Fruit fly (Drosophila melanogaster) whole organism, prepupa: ENCODE measurements around the gene sti.

Experiments used
- Blimp-1 ChIP-seq: fragments of 200-800 bp; sonication (Bioruptor generic); optimal IDR thresholded peaks from 3 replicates; lab custom pipeline; 2017; ENCODE audit warnings: missing biosample characterization, missing genetic modification characterization, mild to moderate bottlenecking, moderate library complexity, missing genetic modification reagents
- CG10669 ChIP-seq: fragments of 200-800 bp; sonication (Bioruptor generic); optimal IDR thresholded peaks from 3 replicates; lab custom pipeline; 2018; ENCODE audit warnings: missing biosample characterization, mild to moderate bottlenecking, missing genetic modification characterization, moderate library complexity
- CG11294 ChIP-seq: fragments of 200-800 bp; sonication (Bioruptor generic); IDR thresholded peaks from 2 replicates; pipeline ENCODE4 v1.3.6; 2022; ENCODE audit warnings: missing biosample characterization, missing genetic modification characterization
- CG11762 ChIP-seq: fragments of 200-800 bp; sonication (Bioruptor generic); optimal IDR thresholded peaks from 3 replicates; lab custom pipeline; 2016; ENCODE audit warnings: missing biosample characterization, missing genetic modification characterization; ENCODE audit not compliant: insufficient read depth
- CG11902 ChIP-seq: fragments of 200-800 bp; sonication (Bioruptor generic); optimal IDR thresholded peaks from 3 replicates; lab custom pipeline; 2016; ENCODE audit warnings: missing biosample characterization, missing genetic modification characterization
- CG15336 ChIP-seq: fragments of 200-800 bp; sonication (Bioruptor generic); IDR thresholded peaks from 2 replicates; pipeline ENCODE4 v1.3.6; 2022; ENCODE audit warnings: missing biosample characterization, missing genetic modification characterization
- CG1621 ChIP-seq: fragments of 200-800 bp; sonication (Bioruptor generic); optimal IDR thresholded peaks from 3 replicates; lab custom pipeline; 2018; ENCODE audit warnings: missing biosample characterization, mild to moderate bottlenecking, missing genetic modification characterization
- CG16779 ChIP-seq: fragments of 200-800 bp; sonication (Bioruptor generic); optimal IDR thresholded peaks from 3 replicates; lab custom pipeline; 2017; ENCODE audit warnings: missing biosample characterization, mild to moderate bottlenecking, missing genetic modification characterization
- CG3032 ChIP-seq: fragments of 200-800 bp; optimal IDR thresholded peaks from 2 replicates; lab custom pipeline; 2019; ENCODE audit warnings: missing biosample characterization, mild to moderate bottlenecking, missing genetic modification characterization, moderate library complexity
- CG34406 ChIP-seq: fragments of 200-800 bp; sonication (Bioruptor generic); optimal IDR thresholded peaks from 3 replicates; lab custom pipeline; 2016; ENCODE audit warnings: missing biosample characterization, missing genetic modification characterization
- CG4318 ChIP-seq: fragments of 200-800 bp; sonication (Bioruptor generic); optimal IDR thresholded peaks from 3 replicates; lab custom pipeline; 2017; ENCODE audit warnings: missing biosample characterization, mild to moderate bottlenecking, missing genetic modification characterization
- CG6163 ChIP-seq: fragments of 200-800 bp; sonication (Bioruptor generic); IDR thresholded peaks from 3 replicates; pipeline ENCODE4 v1.3.6; 2022; ENCODE audit warnings: missing biosample characterization, missing genetic modification characterization
- CG6276 ChIP-seq: fragments of 200-800 bp; sonication (Bioruptor generic); optimal IDR thresholded peaks from 2 replicates; lab custom pipeline; 2017; ENCODE audit warnings: missing biosample characterization, mild to moderate bottlenecking, missing genetic modification characterization
- CG6808 ChIP-seq: fragments of 200-800 bp; sonication (Bioruptor generic); optimal IDR thresholded peaks from 3 replicates; lab custom pipeline; 2017; ENCODE audit warnings: missing biosample characterization, missing genetic modification characterization, mild to moderate bottlenecking, moderate library complexity, missing genetic modification reagents
- CG6854 ChIP-seq: fragments of 200-800 bp; sonication (Bioruptor generic); optimal IDR thresholded peaks from 2 replicates; lab custom pipeline; 2017; ENCODE audit warnings: missing biosample characterization, mild to moderate bottlenecking, missing genetic modification characterization
- CG7368 ChIP-seq: fragments of 200-800 bp; sonication (Bioruptor generic); optimal IDR thresholded peaks from 3 replicates; lab custom pipeline; 2016; ENCODE audit warnings: missing biosample characterization, missing genetic modification characterization
- CG8119 ChIP-seq: fragments of 200-800 bp; sonication (Bioruptor generic); IDR thresholded peaks from 3 replicates; pipeline ENCODE4 v1.3.6; 2022; ENCODE audit warnings: missing biosample characterization, missing genetic modification characterization
- CG8319 ChIP-seq: fragments of 200-800 bp; sonication (Bioruptor generic); optimal IDR thresholded peaks from 3 replicates; lab custom pipeline; 2016; ENCODE audit warnings: missing biosample characterization, missing genetic modification characterization
- CG9139 ChIP-seq: fragments of 200-800 bp; sonication (Bioruptor generic); optimal IDR thresholded peaks from 3 replicates; lab custom pipeline; 2017; ENCODE audit warnings: missing biosample characterization, mild to moderate bottlenecking, missing genetic modification characterization
- Eip78C ChIP-seq: fragments of 200-800 bp; sonication (Bioruptor generic); peaks from one replicate; lab custom pipeline; 2016; ENCODE audit warnings: missing biosample characterization, missing genetic modification characterization
- Eip93F ChIP-seq: fragments of 200-800 bp; sonication (Bioruptor generic); optimal IDR thresholded peaks from 2 replicates; lab custom pipeline; 2016; ENCODE audit warnings: missing biosample characterization, mild to moderate bottlenecking, missing genetic modification characterization
- Gug ChIP-seq: fragments of 200-800 bp; sonication (Bioruptor generic); IDR thresholded peaks from 2 replicates; pipeline ENCODE4 v1.3.6; 2022; ENCODE audit warnings: missing biosample characterization, missing genetic modification characterization
- Hr4 ChIP-seq: fragments of 200-800 bp; sonication (Bioruptor generic); optimal IDR thresholded peaks from 3 replicates; lab custom pipeline; 2016; ENCODE audit warnings: missing biosample characterization, missing genetic modification characterization
- Met ChIP-seq: fragments of 200-800 bp; sonication (Bioruptor generic); optimal IDR thresholded peaks from 3 replicates; lab custom pipeline; 2016; ENCODE audit warnings: missing biosample characterization, missing genetic modification characterization
- OdsH ChIP-seq: fragments of 200-800 bp; sonication (Bioruptor generic); optimal IDR thresholded peaks from 3 replicates; lab custom pipeline; 2016; ENCODE audit warnings: missing biosample characterization, missing genetic modification characterization
- Smox ChIP-seq: fragments of 200-800 bp; sonication (Bioruptor generic); optimal IDR thresholded peaks from 3 replicates; lab custom pipeline; 2016; ENCODE audit warnings: missing biosample characterization, missing genetic modification characterization
- Sox102F ChIP-seq: fragments of 200-800 bp; sonication (Bioruptor generic); optimal IDR thresholded peaks from 2 replicates; lab custom pipeline; 2016; ENCODE audit warnings: missing biosample characterization, mild to moderate bottlenecking, missing genetic modification characterization
- Sox14 ChIP-seq: fragments of 200-800 bp; sonication (Bioruptor generic); optimal IDR thresholded peaks from 3 replicates; lab custom pipeline; 2016; ENCODE audit warnings: missing biosample characterization, missing genetic modification characterization
- Sox15 ChIP-seq: fragments of 200-800 bp; sonication (Bioruptor generic); optimal IDR thresholded peaks from 3 replicates; lab custom pipeline; 2016; ENCODE audit warnings: missing biosample characterization, missing genetic modification characterization
- achi ChIP-seq: fragments of 200-800 bp; sonication (Bioruptor generic); optimal IDR thresholded peaks from 3 replicates; lab custom pipeline; 2016; ENCODE audit warnings: missing biosample characterization, missing genetic modification characterization
- acj6 ChIP-seq: fragments of 200-800 bp; sonication (Bioruptor generic); optimal IDR thresholded peaks from 3 replicates; lab custom pipeline; 2016; ENCODE audit warnings: missing biosample characterization, missing genetic modification characterization
- dac ChIP-seq: fragments of 200-800 bp; sonication (Bioruptor generic); optimal IDR thresholded peaks from 2 replicates; lab custom pipeline; 2017; ENCODE audit warnings: missing biosample characterization, mild to moderate bottlenecking, missing genetic modification characterization
- eg ChIP-seq: fragments of 200-800 bp; sonication (Bioruptor generic); IDR thresholded peaks from 3 replicates; pipeline ENCODE4 v1.3.6; 2022; ENCODE audit warnings: missing biosample characterization, missing genetic modification characterization
- esn ChIP-seq: fragments of 200-800 bp; sonication (Bioruptor generic); optimal IDR thresholded peaks from 2 replicates; lab custom pipeline; 2016; ENCODE audit warnings: missing biosample characterization, mild to moderate bottlenecking, missing genetic modification characterization, moderate library complexity
- fd59A ChIP-seq: fragments of 200-800 bp; sonication (Bioruptor generic); optimal IDR thresholded peaks from 2 replicates; lab custom pipeline; 2017; ENCODE audit warnings: missing biosample characterization, mild to moderate bottlenecking, missing genetic modification characterization, missing genetic modification reagents
- fd85E ChIP-seq: fragments of 200-800 bp; sonication (Bioruptor generic); optimal IDR thresholded peaks from 3 replicates; lab custom pipeline; 2016; ENCODE audit warnings: missing biosample characterization, missing genetic modification characterization
- lz ChIP-seq: fragments of 200-800 bp; sonication (Bioruptor generic); optimal IDR thresholded peaks from 3 replicates; lab custom pipeline; 2016; ENCODE audit warnings: missing biosample characterization, missing genetic modification characterization
- salr ChIP-seq, 2 experiments: fragments of 200-800 bp; sonication (Bioruptor generic); optimal IDR thresholded peaks; 3 replicates each; lab custom pipeline; 2016 to 2018; ENCODE audit warnings: missing biosample characterization in 2 of 2, missing genetic modification characterization in 2 of 2, mild to moderate bottlenecking in 1 of 2
- spab ChIP-seq: fragments of 200-800 bp; sonication (Bioruptor generic); optimal IDR thresholded peaks from 2 replicates; lab custom pipeline; 2017; ENCODE audit warnings: missing biosample characterization, mild to moderate bottlenecking, missing genetic modification characterization, missing genetic modification reagents
- ss ChIP-seq, 2 experiments: fragments of 200-800 bp; sonication (Bioruptor generic); optimal IDR thresholded peaks; 2 replicates in 1 of 2; 3 replicates in 1 of 2; lab custom pipeline; 2017 to 2018; ENCODE audit warnings: mild to moderate bottlenecking in 2 of 2, missing biosample characterization in 2 of 2, missing genetic modification characterization in 2 of 2, moderate library complexity in 1 of 2
- svp ChIP-seq: fragments of 200-800 bp; sonication (Bioruptor generic); peaks from one replicate; lab custom pipeline; 2016; ENCODE audit warnings: missing biosample characterization, missing genetic modification characterization
- vri ChIP-seq: fragments of 200-800 bp; sonication (Bioruptor generic); optimal IDR thresholded peaks from 3 replicates; lab custom pipeline; 2016; ENCODE audit warnings: missing biosample characterization, mild to moderate bottlenecking, missing genetic modification characterization

The sti gene

dm6 chr3L:12490418-12491035 lies 24.1 kb downstream of the sti start, which contains the start of gene CG10660 (continued):
- TF ChIP-seq esn (GFP tag; lab: Kevin White, UChicago) (peak; percentile 95), dac (GFP tag; lab: Kevin White, UChicago) (peak; percentile 78), Eip78C (peak; percentile 97), Eip93F (peak; percentile 66), CG4318 (peak; percentile 84), CG11294 (GFP tag; lab: Robert Waterston, UW) (peak; percentile 90), CG10669 (GFP tag; lab: Kevin White, UChicago) (peak; percentile 86), OdsH (GFP tag; lab: Kevin White, UChicago) (peak; percentile 95), Sox102F (GFP tag; lab: Kevin White, UChicago) (peak; percentile 91), CG3032 (tag; lab: Kevin White, UChicago) (peak; percentile 72), CG1621 (tag; lab: Kevin White, UChicago) (peak; percentile 88), Sox14 (peak; percentile 93), fd59A (GFP tag; lab: Kevin White, UChicago) (peak; percentile 80), Met (peak; percentile 93), CG8319 (GFP tag; lab: Kevin White, UChicago) (peak; percentile 72), fd85E (GFP tag; lab: Kevin White, UChicago) (peak; percentile 66)

dm6 chr3L:12489952-12490351 lies 24.7 kb downstream of the sti start:
- TF ChIP-seq eg (peak; percentile 56; the same call in 2 of the 3 replicates), fd85E (GFP tag; lab: Kevin White, UChicago) (peak; percentile 42), CG9139 (peak; percentile 15), Gug (GFP tag; lab: Robert Waterston, UW) (no peak), CG16779 (tag; lab: Kevin White, UChicago) (peak; percentile 27), Sox15 (GFP tag; lab: Kevin White, UChicago) (no peak), CG6276 (GFP tag; lab: Kevin White, UChicago) (peak; percentile 63), Eip78C (peak; percentile 27), CG15336 (peak; percentile 37; the same call in 1 of the 2 replicates), CG6854 (GFP tag; lab: Kevin White, UChicago) (peak; percentile 42), vri (peak; percentile 92), dac (GFP tag; lab: Kevin White, UChicago) (no peak), Sox102F (GFP tag; lab: Kevin White, UChicago) (peak; percentile 24), CG6163 (GFP tag; lab: Robert Waterston, UW) (peak; percentile 55; the same call in 2 of the 3 replicates), ss (GFP tag; optimal IDR thresholded peaks at IDR 0.05; lab: Kevin White, UChicago) (peak in 1 of 2 experiments; percentile 4), lz (GFP tag; lab: Kevin White, UChicago) (no peak), CG8119 (peak; percentile 57; the same call in 2 of the 3 replicates)

- TF ChIP-seq CG9139 (no peak), Hr4 (no peak), Blimp-1 (GFP tag; lab: Kevin White, UChicago) (no peak), Smox (GFP tag; lab: Kevin White, UChicago) (no peak), acj6 (GFP tag; lab: Kevin White, UChicago) (no peak), CG6276 (GFP tag; lab: Kevin White, UChicago) (no peak), Sox14 (no peak)
Observed at dm6 chr3L:12486175-12486574, 28.4 kb downstream of the sti start.

dm6 chr3L:12484948-12485347 lies 29.7 kb downstream of the sti start, which contains the start of gene CG10663:
Gene CG10663, minus strand, starts transcription at chr3L:12485035.
- TF ChIP-seq CG34406 (GFP tag; lab: Kevin White, UChicago) (peak; percentile 1), Smox (GFP tag; lab: Kevin White, UChicago) (no peak), CG11294 (GFP tag; lab: Robert Waterston, UW) (no peak), Hr4 (peak; percentile 46), ss (GFP tag; optimal IDR thresholded peaks at IDR 0.05; lab: Kevin White, UChicago) (no peak), Eip93F (no peak), acj6 (GFP tag; lab: Kevin White, UChicago) (peak; percentile 25), CG3032 (tag; lab: Kevin White, UChicago) (no peak), CG8119 (no peak; the same call in 2 of the 3 replicates), Gug (GFP tag; lab: Robert Waterston, UW) (peak; percentile 23; the same call in 1 of the 2 replicates), svp (GFP tag; lab: Kevin White, UChicago) (peak; percentile 76), fd59A (GFP tag; lab: Kevin White, UChicago) (no peak), CG11902 (GFP tag; lab: Kevin White, UChicago) (no peak), OdsH (GFP tag; lab: Kevin White, UChicago) (peak; percentile 38), spab (GFP tag; lab: Kevin White, UChicago) (no peak), lz (GFP tag; lab: Kevin White, UChicago) (no peak), achi (GFP tag; lab: Kevin White, UChicago) (peak; percentile 7), CG7368 (GFP tag; lab: Kevin White, UChicago) (no peak), salr (GFP tag; optimal IDR thresholded peaks at IDR 0.05; lab: Kevin White, UChicago) (no peak), CG4318 (no peak), CG6276 (GFP tag; lab: Kevin White, UChicago) (peak; percentile 12), CG6808 (GFP tag; lab: Kevin White, UChicago) (no peak), CG15336 (peak; percentile 53), CG9139 (no peak), CG11762 (GFP tag; lab: Kevin White, UChicago) (no peak)
